Fruit fly (Drosophila melanogaster) whole organism, adult: ENCODE measurements around the gene CG5934.

Experiments used
- CG11617 ChIP-seq: fragments of 200-800 bp; sonication (Bioruptor generic); optimal IDR thresholded peaks from 2 replicates; lab custom pipeline; 2017; ENCODE audit warnings: mild to moderate bottlenecking, missing biosample characterization, missing genetic modification reagents, missing genetic modification characterization
- CG12768 ChIP-seq: fragments of 200-800 bp; sonication (Bioruptor generic); optimal IDR thresholded peaks from 2 replicates; lab custom pipeline; 2017; ENCODE audit warnings: missing biosample characterization, missing genetic modification characterization, mild to moderate bottlenecking, moderate library complexity, missing genetic modification reagents
- CG1620 ChIP-seq: fragments of 200-800 bp; sonication (Bioruptor generic); optimal IDR thresholded peaks from 2 replicates; lab custom pipeline; 2016; ENCODE audit warnings: missing biosample characterization, missing genetic modification characterization
- CG5204 ChIP-seq: fragments of 200-800 bp; sonication (Bioruptor generic); optimal IDR thresholded peaks from 2 replicates; lab custom pipeline; 2016; ENCODE audit warnings: missing biosample characterization, missing genetic modification characterization
- CG7101 ChIP-seq: fragments of 200-800 bp; sonication (Bioruptor generic); optimal IDR thresholded peaks from 2 replicates; lab custom pipeline; 2018; ENCODE audit warnings: missing biosample characterization, mild to moderate bottlenecking, missing genetic modification characterization, moderate library complexity
- Crg-1 ChIP-seq: fragments of 200-800 bp; sonication (Bioruptor generic); optimal IDR thresholded peaks from 2 replicates; lab custom pipeline; 2016; ENCODE audit warnings: missing biosample characterization, missing genetic modification characterization
- kay ChIP-seq: fragments of 200-800 bp; sonication (Bioruptor generic); peaks from one replicate; lab custom pipeline; 2016; ENCODE audit warnings: missing biosample characterization, missing genetic modification characterization, borderline replicate concordance

dm6 chr3R:27272233-27272632 lies 1.3 kb upstream of the CG5934 start:
- TF ChIP-seq kay, result no peak
- no peak for TF ChIP-seq CG12768
- TF ChIP-seq CG5204 (GFP tag; lab: Kevin White, UChicago), result no peak
- TF ChIP-seq CG1620 (GFP tag; lab: Kevin White, UChicago), result no peak
- TF ChIP-seq CG11617 (GFP tag; lab: Kevin White, UChicago), result no peak
- TF ChIP-seq CG7101 (tag; lab: Kevin White, UChicago), result no peak
- TF ChIP-seq Crg-1 (GFP tag; lab: Kevin White, UChicago), result no peak
